Worm (Caenorhabditis elegans): Measurements from ENCODE around the gene srt-6.

ce11 chrV:7426594-7426993 is 18.0 kb upstream of the srt-6 start, which contains the start of gene srw-68:
- TF ChIP-seq ceh-82 (tag; optimal IDR thresholded peaks at IDR 0.05) = no peak
- no peak for TF ChIP-seq fos-1 (tag; optimal IDR thresholded peaks at IDR 0.05)
- no peak for TF ChIP-seq egl-27 (tag; optimal IDR thresholded peaks at IDR 0.05)
- TF ChIP-seq ceh-28 (tag; optimal IDR thresholded peaks at IDR 0.05) = no peak
- TF ChIP-seq pha-4 (tag; optimal IDR thresholded peaks at IDR 0.05) = no peak
- no peak for TF ChIP-seq unc-39 (tag; optimal IDR thresholded peaks at IDR 0.05)
- TF ChIP-seq sea-2 (GFP tag; optimal IDR thresholded peaks at IDR 0.05) = no peak
- TF ChIP-seq elt-3 (tag; optimal IDR thresholded peaks at IDR 0.05) = no peak
- TF ChIP-seq elt-2 (tag; optimal IDR thresholded peaks at IDR 0.05) = no peak
- TF ChIP-seq ama-1 (optimal IDR thresholded peaks at IDR 0.05) = no peak
- TF ChIP-seq ceh-9 (tag; optimal IDR thresholded peaks at IDR 0.05) = no peak
- no peak for TF ChIP-seq nhr-76 (tag; optimal IDR thresholded peaks at IDR 0.05)
- no peak for TF ChIP-seq nhr-237 (tag; optimal IDR thresholded peaks at IDR 0.05)
